Worm (Caenorhabditis elegans) whole organism, dauer: ENCODE data around the gene ztf-31.

Source experiments
- unc-62 ChIP-seq: sonication (generic microtip); optimal IDR thresholded peaks from 2 replicates; lab custom pipeline; 2017; ENCODE audit warnings: missing biosample characterization, missing genetic modification reagents, missing genetic modification characterization

ztf-31 gene

DNA sequence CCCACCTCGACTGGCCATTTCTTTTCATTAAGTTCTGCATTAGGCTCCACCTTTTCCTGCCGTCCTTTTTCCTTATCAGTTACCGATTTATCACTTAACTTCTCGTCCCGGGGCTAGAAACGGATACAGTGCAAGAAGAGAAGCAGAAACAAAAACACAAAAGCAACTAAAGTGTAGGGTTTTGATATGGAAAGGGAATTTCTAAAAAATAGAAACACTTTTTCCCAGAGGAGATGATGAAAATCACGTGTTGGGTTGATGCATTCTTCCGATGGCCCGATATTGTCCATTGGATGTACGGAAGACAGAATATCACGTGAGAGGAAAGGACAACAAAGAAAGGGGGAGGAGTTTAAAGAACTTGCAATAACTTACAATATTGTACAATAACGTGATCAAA, 31.7 kb downstream of the ztf-31 start:
- no peak for TF ChIP-seq unc-62

DNA sequence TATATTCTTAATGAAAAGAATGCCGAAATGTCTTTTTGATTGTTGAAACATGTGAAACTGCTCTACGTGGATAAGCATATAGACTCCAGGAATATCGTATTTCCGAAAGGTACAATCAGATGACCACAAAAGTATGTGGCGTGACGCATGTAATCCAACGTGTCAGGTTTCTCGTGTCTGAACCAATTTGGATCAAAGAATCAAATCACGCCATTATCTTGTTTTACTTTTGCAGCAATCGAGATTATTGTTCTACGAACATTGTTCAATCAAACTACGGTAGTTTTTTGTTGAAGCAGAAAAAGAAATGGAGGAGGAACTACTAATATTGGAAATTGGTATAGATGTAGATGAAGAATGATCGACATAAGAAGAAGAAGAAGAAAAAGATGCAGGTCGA, 32.6 kb downstream of the ztf-31 start:
- no peak for TF ChIP-seq unc-62

DNA sequence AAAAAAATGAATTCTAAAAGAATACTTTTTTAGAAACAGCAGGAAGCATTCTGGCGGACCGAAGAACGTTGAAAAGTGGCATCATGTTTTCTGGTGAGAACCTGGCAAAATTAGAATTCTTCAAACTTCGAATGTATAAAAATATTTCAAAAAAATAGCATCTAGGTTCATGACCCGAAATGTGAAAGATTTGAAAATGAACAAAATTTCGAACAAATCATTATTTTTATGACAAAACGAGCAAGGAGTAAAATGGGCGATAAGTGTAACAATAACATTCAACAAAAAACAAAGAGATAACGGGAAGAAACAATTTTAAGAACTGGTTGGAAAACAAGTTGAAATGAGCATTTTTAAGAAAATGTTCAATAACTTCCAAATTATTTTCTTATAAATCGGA, 34.1 kb downstream of the ztf-31 start, which contains the start of gene psd-1:
psd-1 (minus strand) TSS at position 101 of the 400 bp plus-strand sequence.
- no peak for TF ChIP-seq unc-62

DNA sequence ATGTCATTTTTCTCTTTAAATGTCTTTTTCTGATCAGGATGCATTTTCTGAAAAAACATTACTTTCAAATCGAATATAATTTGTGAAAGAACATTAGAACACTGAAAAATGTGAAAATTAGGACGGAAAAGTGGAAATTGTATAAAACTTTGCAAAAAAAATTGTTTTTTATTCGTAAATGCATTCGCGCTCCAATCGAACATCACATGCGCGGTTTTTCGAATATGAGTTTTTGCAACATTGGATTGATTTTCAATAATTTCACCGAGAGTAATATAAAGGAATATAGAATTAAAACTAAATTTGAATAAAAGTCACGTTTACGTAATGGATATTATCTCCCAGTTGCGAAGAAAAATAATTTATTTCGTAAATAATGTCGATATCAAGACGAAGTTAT, 36.1 kb downstream of the ztf-31 start, which contains the start of the genes spot-1 and B0361.11:
spot-1 (minus strand) TSS at position 47 of the 400 bp plus-strand sequence.
B0361.11 (plus strand) TSS at position 372 of the 400 bp plus-strand sequence.
- no peak for TF ChIP-seq unc-62

DNA sequence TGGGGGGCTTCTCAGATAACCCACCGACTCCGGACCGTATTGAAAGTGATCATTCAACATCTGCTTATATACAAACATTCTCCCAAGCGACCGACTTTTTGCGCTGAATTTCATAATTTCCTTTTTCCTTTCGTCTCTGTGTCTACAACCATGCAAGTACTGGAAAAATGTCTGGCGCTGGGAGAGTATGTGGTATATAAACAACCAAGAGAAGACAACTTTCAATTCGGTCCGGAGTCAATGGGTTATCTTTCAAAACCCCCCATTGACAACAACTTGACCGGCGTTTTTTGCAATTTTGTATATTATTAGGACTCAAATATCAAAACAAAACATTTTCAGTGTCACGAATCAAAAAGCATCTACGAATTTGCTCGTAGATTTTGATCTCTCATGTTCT, 37.3 kb downstream of the ztf-31 start:
- no peak for TF ChIP-seq unc-62

DNA sequence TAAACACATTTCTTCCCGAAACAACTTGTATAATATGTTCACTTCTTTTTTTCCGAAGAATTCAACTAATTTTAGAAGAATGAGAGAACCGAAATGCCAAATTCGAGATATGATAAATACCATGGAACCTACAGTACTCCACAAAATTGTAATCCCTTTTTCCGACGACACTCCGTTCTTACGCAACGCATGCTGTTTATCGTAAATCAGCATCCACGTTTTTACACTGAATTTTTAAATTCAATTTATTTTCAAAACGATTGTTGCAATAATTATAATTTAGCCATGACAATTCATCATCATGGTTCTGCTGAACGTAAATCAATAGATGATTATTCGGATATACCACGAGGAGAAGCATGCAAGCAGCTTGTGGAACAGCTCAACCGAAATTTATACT, 40.0 kb downstream of the ztf-31 start, which contains the start of gene B0361.3:
B0361.3 (plus strand) TSS at position 284 of the 400 bp plus-strand sequence.
- no peak for TF ChIP-seq unc-62

DNA sequence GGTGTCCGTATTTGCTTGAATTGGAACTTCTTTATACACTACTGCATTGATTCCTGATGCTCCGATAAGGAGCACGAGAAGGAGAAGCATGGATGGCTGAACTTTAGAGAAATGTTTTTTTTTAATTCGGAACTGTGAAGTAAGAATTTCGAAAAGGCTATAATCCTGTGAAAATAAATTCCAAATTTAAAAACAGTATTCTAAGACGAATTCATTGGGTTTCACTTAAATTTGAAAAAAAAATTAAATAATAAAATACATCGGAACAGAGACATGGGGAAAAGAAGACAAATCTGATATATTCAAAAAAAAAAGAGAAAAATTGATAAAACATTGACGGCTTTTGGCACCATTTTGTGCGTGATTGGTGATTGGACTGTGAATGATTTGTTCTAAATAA, 44.6 kb downstream of the ztf-31 start, which contains the start of gene pho-5:
pho-5 (minus strand) TSS at position 101 of the 400 bp plus-strand sequence.
- TF ChIP-seq unc-62, result no peak

DNA sequence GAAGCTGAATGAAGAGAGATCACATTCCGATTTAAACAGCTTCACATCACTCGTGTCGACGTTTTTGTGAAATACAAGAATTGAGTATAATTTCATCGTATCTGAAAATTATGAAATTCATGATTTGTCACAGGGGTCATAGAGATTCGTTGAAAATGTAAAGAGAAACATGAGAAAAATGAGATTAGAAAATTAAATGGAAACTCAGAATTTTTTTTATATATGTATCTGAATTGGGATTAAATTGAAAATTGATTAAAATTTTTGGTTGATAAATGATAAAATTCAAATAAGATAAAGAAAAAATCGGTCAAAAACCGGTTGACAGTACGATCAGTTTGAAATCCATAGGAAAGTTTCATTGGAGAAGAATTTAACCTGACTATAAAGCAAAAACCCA, 46.3 kb downstream of the ztf-31 start, which contains the start of gene ykt-6:
ykt-6 (minus strand) TSS at position 101 of the 400 bp plus-strand sequence.
- no peak for TF ChIP-seq unc-62

DNA sequence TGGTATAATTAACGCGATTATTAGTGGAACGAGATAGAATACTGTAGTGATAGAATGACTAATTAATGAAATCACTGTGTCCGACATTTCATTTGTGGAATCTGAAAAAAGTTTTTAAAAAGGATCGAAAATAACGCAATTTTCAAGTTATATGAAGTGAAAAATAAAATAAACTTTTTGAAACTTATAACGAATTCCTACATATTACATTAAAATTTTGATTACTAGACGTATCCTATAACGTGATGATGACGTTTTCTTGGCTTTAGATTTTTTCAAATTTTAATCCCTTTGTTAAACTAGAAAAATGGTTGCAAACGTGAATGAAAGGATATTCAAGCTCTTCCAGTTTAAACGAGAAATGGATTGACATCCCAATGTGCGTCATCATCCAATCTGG, 49.3 kb downstream of the ztf-31 start, which contains the start of gene algn-11:
algn-11 (minus strand) TSS at position 101 of the 400 bp plus-strand sequence.
- no peak for TF ChIP-seq unc-62

DNA sequence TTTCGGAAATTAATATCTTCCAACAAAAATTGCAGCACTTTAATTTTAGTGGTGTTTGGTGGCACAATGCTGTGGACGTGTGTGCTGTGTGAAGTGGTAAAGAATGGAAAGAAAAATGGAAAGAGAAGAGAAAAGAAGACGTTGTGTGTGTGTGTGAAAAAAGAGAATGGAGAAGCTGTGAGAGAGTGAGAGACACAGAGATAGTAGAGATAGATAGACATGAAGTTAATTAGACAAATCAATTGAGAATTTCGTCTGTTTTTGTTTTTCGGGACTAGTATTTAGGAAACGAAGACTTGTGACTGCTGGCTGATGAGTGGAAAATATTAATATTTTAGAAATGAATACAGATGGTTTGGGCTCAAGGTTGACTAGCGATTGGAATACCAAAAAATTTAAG, 50.1 kb downstream of the ztf-31 start:
- no peak for TF ChIP-seq unc-62
